Worm (Caenorhabditis elegans): ENCODE measurements around the gene idpa-2.

The idpa-2 gene

DNA sequence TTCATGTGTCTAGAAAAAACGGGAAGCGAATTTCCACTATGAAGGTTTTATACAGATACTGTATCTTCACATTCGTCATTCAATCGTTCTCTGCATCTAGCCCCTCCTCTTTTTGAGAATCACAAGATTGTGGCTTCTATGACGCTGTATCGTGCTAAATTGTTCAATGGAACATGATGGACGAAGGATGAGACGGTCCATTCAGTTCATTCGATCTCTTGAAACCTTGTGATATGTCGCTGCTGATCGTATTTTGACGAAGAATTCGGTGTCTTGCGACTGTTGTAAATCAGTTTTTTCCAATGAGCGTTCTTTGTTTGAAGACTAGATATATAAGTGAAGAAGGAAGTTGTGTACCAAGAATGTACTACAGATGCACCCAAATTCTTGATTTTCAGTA, 21.1 kb upstream of the idpa-2 start:
- TF ChIP-seq ceh-6 (GFP tag; optimal IDR thresholded peaks at IDR 0.05) (no peak), ceh-18 (tag; optimal IDR thresholded peaks at IDR 0.05) (no peak)

DNA sequence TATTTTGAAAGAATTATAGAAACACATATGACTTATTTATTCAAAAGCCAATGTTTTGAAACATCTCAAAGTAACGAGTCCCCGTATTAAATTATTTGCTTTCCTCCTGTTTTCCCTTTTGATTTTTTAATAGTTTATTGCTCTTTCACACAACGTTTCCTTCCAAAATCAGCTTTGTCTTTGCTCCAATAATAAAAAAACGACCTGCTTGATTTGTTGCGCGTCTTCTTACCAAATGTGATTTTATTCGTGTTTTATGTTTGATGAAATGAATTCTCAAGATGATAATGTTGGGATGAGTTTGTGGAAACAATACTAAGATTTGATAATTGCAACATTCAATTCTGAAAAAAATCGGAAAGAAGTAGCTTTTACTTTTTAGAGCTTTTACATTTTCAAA, 19.8 kb upstream of the idpa-2 start:
- TF ChIP-seq K09A11.1 (tag; optimal IDR thresholded peaks at IDR 0.05; ENCODE audit: insufficient read depth): no peak
- no peak for TF ChIP-seq pros-1 (tag; optimal IDR thresholded peaks at IDR 0.05)
- no peak for TF ChIP-seq hlh-6 (tag; optimal IDR thresholded peaks at IDR 0.05)
- TF ChIP-seq ref-2 (tag; optimal IDR thresholded peaks at IDR 0.05): no peak
- no peak for TF ChIP-seq elt-2 (tag; optimal IDR thresholded peaks at IDR 0.05)
- TF ChIP-seq ceh-30 (tag; optimal IDR thresholded peaks at IDR 0.05): no peak
- TF ChIP-seq odd-2 (tag; optimal IDR thresholded peaks at IDR 0.05): no peak
- no peak for TF ChIP-seq eyg-1 (tag; optimal IDR thresholded peaks at IDR 0.05)
- no peak for TF ChIP-seq npax-4 (tag; optimal IDR thresholded peaks at IDR 0.05)
- no peak for TF ChIP-seq lin-11 (tag; optimal IDR thresholded peaks at IDR 0.05)
- TF ChIP-seq ahr-1 (tag; optimal IDR thresholded peaks at IDR 0.05): no peak
- no peak for TF ChIP-seq pag-3 (tag; optimal IDR thresholded peaks at IDR 0.05; ENCODE audit: borderline replicate concordance)

DNA sequence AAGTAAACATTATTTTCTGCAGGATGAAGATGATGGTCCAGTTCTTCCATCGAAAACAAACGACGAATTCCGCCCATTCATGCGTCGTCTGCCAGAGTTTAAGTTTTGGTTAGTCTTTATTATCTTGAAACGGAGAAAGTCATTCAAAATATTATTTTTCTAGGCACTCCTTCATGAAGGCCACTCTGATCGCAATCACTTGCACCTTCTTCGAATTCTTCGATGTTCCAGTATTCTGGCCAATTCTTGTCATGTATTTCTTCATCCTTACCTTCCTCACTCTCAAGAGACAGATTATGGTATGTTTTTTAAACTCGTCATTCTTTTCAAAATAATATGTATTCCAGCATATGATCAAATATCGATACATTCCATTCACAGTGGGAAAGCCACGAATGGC, 19.3 kb upstream of the idpa-2 start:
- TF ChIP-seq ceh-30 (tag; optimal IDR thresholded peaks at IDR 0.05): no peak
- TF ChIP-seq ceh-14 (tag; optimal IDR thresholded peaks at IDR 0.05): no peak
- no peak for TF ChIP-seq npax-4 (tag; optimal IDR thresholded peaks at IDR 0.05)
- TF ChIP-seq K09A11.1 (tag; optimal IDR thresholded peaks at IDR 0.05; ENCODE audit: insufficient read depth): no peak
- no peak for TF ChIP-seq nfya-1 (tag; optimal IDR thresholded peaks at IDR 0.05)
- no peak for TF ChIP-seq dve-1 (tag; optimal IDR thresholded peaks at IDR 0.05)
- TF ChIP-seq ref-2 (tag; optimal IDR thresholded peaks at IDR 0.05): no peak
- no peak for TF ChIP-seq ceh-19 (GFP tag; optimal IDR thresholded peaks at IDR 0.05)
- TF ChIP-seq ceh-22 (tag; optimal IDR thresholded peaks at IDR 0.05): no peak
- TF ChIP-seq ceh-9 (tag; optimal IDR thresholded peaks at IDR 0.05): no peak
- no peak for TF ChIP-seq Y22D7AL.16 (tag; optimal IDR thresholded peaks at IDR 0.05)
- TF ChIP-seq hlh-6 (tag; optimal IDR thresholded peaks at IDR 0.05): no peak

DNA sequence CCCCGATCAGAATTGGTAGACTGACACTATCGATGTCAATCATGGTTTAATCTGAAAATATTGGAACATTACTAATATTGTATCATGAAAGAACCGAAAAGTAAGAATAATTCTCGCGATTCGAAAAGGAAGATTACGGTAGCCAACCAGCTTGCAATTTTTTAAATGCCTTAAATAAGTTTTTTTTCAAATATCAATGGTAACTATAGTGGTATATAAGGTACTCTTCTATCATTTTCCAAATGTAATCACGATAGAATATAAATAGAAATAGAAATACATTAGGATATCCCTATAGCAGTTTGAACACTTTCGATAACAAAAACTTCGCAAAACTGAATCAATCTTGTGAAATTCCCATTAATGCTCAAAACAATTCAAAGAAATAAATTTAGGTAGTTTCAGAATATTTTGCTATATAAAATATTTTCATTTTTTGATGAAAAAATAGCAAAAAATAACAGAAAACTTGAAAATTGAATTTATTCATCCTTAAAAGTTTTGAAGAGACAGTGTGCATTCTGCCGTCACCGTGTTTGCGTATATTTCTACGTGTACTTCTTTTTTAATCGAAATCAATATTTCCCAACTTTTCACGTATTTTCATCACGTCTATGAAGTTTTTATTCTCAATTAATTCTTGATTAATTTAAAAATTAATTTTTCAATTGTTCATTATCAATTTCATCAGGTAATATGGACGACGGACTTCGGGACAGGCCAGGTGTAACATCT, 18.3 kb upstream of the idpa-2 start, which contains the start of the genes F46C5.9 and rer-1:
Gene F46C5.9 (minus strand): TSS at position 51 of the 735 bp plus-strand sequence.
Gene rer-1 (plus strand): TSS at position 692 of the 735 bp plus-strand sequence.
- TF ChIP-seq unc-42 (tag; optimal IDR thresholded peaks at IDR 0.05): peak; percentile 17
- TF ChIP-seq ceh-14 (tag; optimal IDR thresholded peaks at IDR 0.05): peak; percentile 37
- no peak for TF ChIP-seq rnt-1 (tag; optimal IDR thresholded peaks at IDR 0.05)

DNA sequence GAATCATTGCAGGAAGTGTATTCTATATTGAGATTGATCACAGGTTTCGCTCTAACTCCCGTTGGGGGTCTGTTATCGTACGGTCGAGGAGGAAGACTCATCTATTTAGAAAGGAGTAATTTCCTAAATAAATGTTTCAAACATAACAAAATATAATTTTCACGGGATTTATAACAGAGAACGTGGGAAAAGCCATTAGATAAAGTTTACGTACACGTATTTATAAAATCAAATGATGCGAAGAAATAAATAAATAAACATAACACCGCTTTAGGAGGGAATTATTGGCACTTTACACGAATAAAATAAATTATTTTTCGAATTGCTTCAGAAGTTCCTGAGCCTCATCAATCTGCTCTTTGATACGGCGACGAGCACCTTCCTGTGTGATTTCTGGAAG, 15.9 kb upstream of the idpa-2 start, which contains the start of gene F07H5.10:
Gene F07H5.10 (minus strand): TSS at position 101 of the 400 bp plus-strand sequence.
- TF ChIP-seq nhr-11 (tag; optimal IDR thresholded peaks at IDR 0.05) (no peak), npax-4 (tag; optimal IDR thresholded peaks at IDR 0.05) (no peak), syd-9 (tag; optimal IDR thresholded peaks at IDR 0.05) (no peak), che-1 (tag; optimal IDR thresholded peaks at IDR 0.05) (no peak), ceh-6 (GFP tag; optimal IDR thresholded peaks at IDR 0.05) (no peak)

DNA sequence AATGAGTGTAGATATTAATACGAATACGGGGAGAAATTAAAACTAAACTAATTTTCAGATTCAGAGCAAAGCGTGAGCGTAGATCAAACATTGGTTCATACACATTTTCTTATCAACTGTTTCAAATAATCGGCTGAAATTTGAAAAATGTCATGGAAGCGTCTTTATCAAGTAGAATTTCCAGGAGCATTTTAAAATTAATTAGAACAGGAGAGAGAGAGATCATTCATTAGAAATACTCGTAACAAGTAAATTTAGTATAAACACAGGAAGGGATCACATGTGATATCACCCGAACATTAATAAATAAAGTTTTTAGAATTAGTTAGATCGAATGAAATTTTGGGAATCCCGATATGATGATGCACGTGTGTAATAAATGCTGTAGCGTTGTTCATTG, 14.4 kb upstream of the idpa-2 start, which contains the start of gene pho-13:
Gene pho-13 (minus strand): TSS at position 101 of the 400 bp plus-strand sequence.
- TF ChIP-seq Y22D7AL.16 (tag; optimal IDR thresholded peaks at IDR 0.05) (no peak), pat-9 (tag; optimal IDR thresholded peaks at IDR 0.05) (no peak), hlh-6 (tag; optimal IDR thresholded peaks at IDR 0.05) (no peak), mec-3 (tag; optimal IDR thresholded peaks at IDR 0.05; ENCODE audit: borderline replicate concordance) (no peak), ceh-2 (tag; optimal IDR thresholded peaks at IDR 0.05) (no peak)

All from whole organism, late embryonic.